Fruit fly (Drosophila melanogaster) whole organism, embryonic: ENCODE results near the gene wam.

Experiments used
- ATbp ChIP-seq: fragments of 200-800 bp; sonication (Bioruptor generic); optimal IDR thresholded peaks from 2 replicates; lab custom pipeline; 2017; ENCODE audit warnings: missing biosample characterization, mild to moderate bottlenecking, missing genetic modification characterization, missing genetic modification reagents
- Awh ChIP-seq: fragments of 200-800 bp; sonication (Bioruptor generic); IDR thresholded peaks from 2 replicates; pipeline ENCODE4, ENCODE4 v1.3.6; 2022; ENCODE audit warnings: missing biosample characterization, missing genetic modification characterization
- B-H1 ChIP-seq: fragments of 200-800 bp; sonication (Bioruptor generic); IDR thresholded peaks from 3 replicates; pipeline ENCODE4 v1.3.6; 2022; ENCODE audit warnings: missing biosample characterization, missing genetic modification characterization
- Bteb2 ChIP-seq: fragments of 200-800 bp; sonication (Bioruptor generic); optimal IDR thresholded peaks from 2 replicates; lab custom pipeline; 2016; ENCODE audit warnings: missing biosample characterization, missing genetic modification characterization
- CG10147 ChIP-seq: fragments of 200-800 bp; sonication (Bioruptor generic); optimal IDR thresholded peaks from 2 replicates; lab custom pipeline; 2019; ENCODE audit warnings: missing biosample characterization, mild to moderate bottlenecking, missing genetic modification characterization, moderate library complexity
- CG10366 ChIP-seq: fragments of 200-800 bp; sonication (Bioruptor generic); IDR thresholded peaks from 2 replicates; pipeline ENCODE4 v1.3.6; 2022; ENCODE audit warnings: missing biosample characterization, missing genetic modification characterization
- CG11247 ChIP-seq: fragments of 200-800 bp; sonication (Bioruptor generic); IDR thresholded peaks from 2 replicates; pipeline ENCODE4 v1.3.6; 2022; ENCODE audit warnings: missing biosample characterization, missing genetic modification characterization
- CG11504 ChIP-seq: fragments of 200-800 bp; sonication (Bioruptor generic); optimal IDR thresholded peaks from 3 replicates; lab custom pipeline; 2019; ENCODE audit warnings: missing biosample characterization, mild to moderate bottlenecking, missing genetic modification characterization, moderate library complexity
- CG12071 ChIP-seq: fragments of 200-800 bp; sonication (Bioruptor generic); optimal IDR thresholded peaks from 3 replicates; lab custom pipeline; 2018; ENCODE audit warnings: missing biosample characterization, mild to moderate bottlenecking, missing genetic modification characterization
- CG13287 ChIP-seq: fragments of 200-800 bp; sonication (Bioruptor generic); IDR thresholded peaks from 2 replicates; pipeline ENCODE4 v1.3.6; 2022; ENCODE audit warnings: missing biosample characterization, missing genetic modification characterization; ENCODE audit not compliant: partially characterized antibody
- CG13775 ChIP-seq: fragments of 200-800 bp; sonication (Bioruptor generic); optimal IDR thresholded peaks from 3 replicates; lab custom pipeline; 2017; ENCODE audit warnings: missing biosample characterization, mild to moderate bottlenecking, missing genetic modification characterization
- CG14050 ChIP-seq: fragments of 200-800 bp; sonication (Bioruptor generic); IDR thresholded peaks from 3 replicates; pipeline ENCODE4 v1.3.6; 2022; ENCODE audit warnings: missing biosample characterization, missing genetic modification characterization
- CG15601 ChIP-seq: fragments of 200-800 bp; sonication (Bioruptor generic); optimal IDR thresholded peaks from 3 replicates; lab custom pipeline; 2019; ENCODE audit warnings: missing biosample characterization, mild to moderate bottlenecking, missing genetic modification characterization, moderate library complexity
- CG16779 ChIP-seq: fragments of 200-800 bp; sonication (Bioruptor generic); IDR thresholded peaks from 2 replicates; pipeline ENCODE4 v1.3.6; 2022; ENCODE audit warnings: missing biosample characterization, missing genetic modification characterization
- CG17186 ChIP-seq: fragments of 200-800 bp; sonication (Bioruptor generic); optimal IDR thresholded peaks from 3 replicates; lab custom pipeline; 2017; ENCODE audit warnings: missing biosample characterization, missing genetic modification reagents, missing genetic modification characterization
- CG17612 ChIP-seq: fragments of 200-800 bp; sonication (Bioruptor generic); IDR thresholded peaks from 2 replicates; pipeline ENCODE4 v1.3.6; 2022; ENCODE audit warnings: missing biosample characterization, missing genetic modification characterization
- CG17829 ChIP-seq: fragments of 200-800 bp; optimal IDR thresholded peaks from 2 replicates; lab custom pipeline; 2019; ENCODE audit warnings: missing biosample characterization, mild to moderate bottlenecking, missing genetic modification characterization, moderate library complexity
- CG18619 ChIP-seq: fragments of 200-800 bp; sonication (Bioruptor generic); optimal IDR thresholded peaks from 3 replicates; lab custom pipeline; 2017; ENCODE audit warnings: missing biosample characterization, mild to moderate bottlenecking, missing genetic modification characterization
- CG2678 ChIP-seq: fragments of 200-800 bp; sonication (Bioruptor generic); optimal IDR thresholded peaks from 3 replicates; lab custom pipeline; 2019; ENCODE audit warnings: missing biosample characterization, mild to moderate bottlenecking, missing genetic modification characterization, moderate library complexity
- CG3407 ChIP-seq: fragments of 200-800 bp; sonication (Bioruptor generic); optimal IDR thresholded peaks from 2 replicates; lab custom pipeline; 2018; ENCODE audit warnings: missing biosample characterization, mild to moderate bottlenecking, missing genetic modification characterization
- CG4617 ChIP-seq: fragments of 200-800 bp; sonication (Bioruptor generic); optimal IDR thresholded peaks from 3 replicates; lab custom pipeline; 2016; ENCODE audit warnings: missing biosample characterization, missing genetic modification characterization, borderline replicate concordance
- CG6175 ChIP-seq: fragments of 200-800 bp; sonication (Bioruptor generic); IDR thresholded peaks from 3 replicates; pipeline ENCODE4 v1.3.6; 2022; ENCODE audit warnings: missing biosample characterization, missing genetic modification characterization
- CG7556 ChIP-seq: fragments of 200-800 bp; sonication (Bioruptor generic); optimal IDR thresholded peaks from 2 replicates; lab custom pipeline; 2017; ENCODE audit warnings: missing biosample characterization, mild to moderate bottlenecking, missing genetic modification characterization
- CG8388 ChIP-seq: fragments of 200-800 bp; sonication (Bioruptor generic); optimal IDR thresholded peaks from 2 replicates; lab custom pipeline; 2019; ENCODE audit warnings: missing biosample characterization, mild to moderate bottlenecking, missing genetic modification characterization, moderate library complexity
- Chrac-16 ChIP-seq: fragments of 200-800 bp; sonication (Bioruptor generic); optimal IDR thresholded peaks from 3 replicates; lab custom pipeline; 2016; ENCODE audit warnings: missing biosample characterization, missing genetic modification characterization
- D19B ChIP-seq: fragments of 200-800 bp; sonication (Bioruptor generic); optimal IDR thresholded peaks from 2 replicates; lab custom pipeline; 2017; ENCODE audit warnings: missing biosample characterization, mild to moderate bottlenecking, missing genetic modification characterization
- Doc3 ChIP-seq: fragments of 200-800 bp; sonication (Bioruptor generic); IDR thresholded peaks from 3 replicates; pipeline ENCODE4 v1.3.6; 2022; ENCODE audit warnings: missing biosample characterization, missing genetic modification characterization; ENCODE audit not compliant: partially characterized antibody
- Gug ChIP-seq: fragments of 200-800 bp; sonication (Bioruptor generic); IDR thresholded peaks from 4 replicates; pipeline ENCODE4 v1.3.6; 2022; ENCODE audit warnings: missing biosample characterization, missing genetic modification characterization
- Hr51 ChIP-seq, 2 experiments: fragments of 200-800 bp; sonication (Bioruptor generic); optimal IDR thresholded peaks; 2 replicates in 1 of 2; 3 replicates in 1 of 2; lab custom pipeline; 2016 to 2018; ENCODE audit warnings: missing biosample characterization in 2 of 2, missing genetic modification characterization in 2 of 2, mild to moderate bottlenecking in 1 of 2, moderate library complexity in 1 of 2
- MTF-1 ChIP-seq: fragments of 200-800 bp; sonication (Bioruptor generic); optimal IDR thresholded peaks from 2 replicates; lab custom pipeline; 2018; ENCODE audit warnings: missing biosample characterization, mild to moderate bottlenecking, missing genetic modification characterization, borderline replicate concordance
- Mes4 ChIP-seq: fragments of 200-800 bp; sonication (Bioruptor generic); optimal IDR thresholded peaks from 2 replicates; lab custom pipeline; 2016; ENCODE audit warnings: missing biosample characterization, missing genetic modification characterization
- NK7.1 ChIP-seq: fragments of 200-800 bp; sonication (Bioruptor generic); optimal IDR thresholded peaks from 3 replicates; lab custom pipeline; 2016; ENCODE audit warnings: missing biosample characterization, missing genetic modification characterization
- Xrp1 ChIP-seq: fragments of 200-800 bp; sonication (Bioruptor generic); IDR thresholded peaks from 2 replicates; pipeline ENCODE4 v1.3.6; 2022; ENCODE audit warnings: missing biosample characterization, missing genetic modification characterization
- br ChIP-seq: fragments of >200 bp; optimal IDR thresholded peaks from 2 replicates; lab custom pipeline; 2017
- chn ChIP-seq: fragments of 200-800 bp; sonication (Bioruptor generic); optimal IDR thresholded peaks from 2 replicates; lab custom pipeline; 2016; ENCODE audit warnings: missing biosample characterization, missing genetic modification characterization
- dati ChIP-seq: fragments of 200-800 bp; sonication (Bioruptor generic); IDR thresholded peaks from 2 replicates; pipeline ENCODE4 v1.3.6; 2022; ENCODE audit warnings: missing biosample characterization, missing genetic modification characterization
- eve ChIP-seq, 2 experiments: fragments of >200 bp; optimal IDR thresholded peaks; 2 replicates each; lab custom pipeline; 2017; ENCODE audit warnings: missing biosample characterization in 2 of 2, missing genetic modification characterization in 2 of 2
- fd64A ChIP-seq: fragments of 200-800 bp; sonication (Bioruptor generic); optimal IDR thresholded peaks from 3 replicates; lab custom pipeline; 2018; ENCODE audit warnings: missing biosample characterization, mild to moderate bottlenecking, missing genetic modification characterization
- fd96Cb ChIP-seq: fragments of 200-800 bp; sonication (Bioruptor generic); optimal IDR thresholded peaks from 2 replicates; lab custom pipeline; 2018; ENCODE audit warnings: missing biosample characterization, mild to moderate bottlenecking, missing genetic modification characterization, moderate library complexity
- grn ChIP-seq: fragments of 200-800 bp; sonication (Bioruptor generic); optimal IDR thresholded peaks from 3 replicates; lab custom pipeline; 2017; ENCODE audit warnings: missing biosample characterization, missing genetic modification characterization
- gsb-n ChIP-seq: fragments of 200-800 bp; sonication (Bioruptor generic); optimal IDR thresholded peaks from 3 replicates; lab custom pipeline; 2018; ENCODE audit warnings: missing biosample characterization, mild to moderate bottlenecking, missing genetic modification characterization
- ind ChIP-seq: fragments of 200-800 bp; sonication (Bioruptor generic); optimal IDR thresholded peaks from 3 replicates; lab custom pipeline; 2016; ENCODE audit warnings: missing biosample characterization, missing genetic modification characterization
- kah ChIP-seq: fragments of 200-800 bp; sonication (Bioruptor generic); optimal IDR thresholded peaks from 2 replicates; lab custom pipeline; 2018; ENCODE audit warnings: missing biosample characterization, mild to moderate bottlenecking, missing genetic modification characterization
- ken ChIP-seq: fragments of 200-800 bp; sonication (Bioruptor generic); IDR thresholded peaks from 3 replicates; pipeline ENCODE4 v1.3.6; 2022; ENCODE audit warnings: missing biosample characterization, missing genetic modification characterization
- klu ChIP-seq: fragments of 200-800 bp; sonication (Bioruptor generic); IDR thresholded peaks from 2 replicates; pipeline ENCODE4 v1.3.6; 2022; ENCODE audit warnings: missing biosample characterization, missing genetic modification characterization
- knrl ChIP-seq: fragments of 200-800 bp; sonication (Bioruptor generic); IDR thresholded peaks from 3 replicates; pipeline ENCODE4 v1.3.6; 2022; ENCODE audit warnings: missing biosample characterization, missing genetic modification characterization; ENCODE audit not compliant: partially characterized antibody
- p53 ChIP-seq: fragments of 200-800 bp; sonication (Bioruptor generic); optimal IDR thresholded peaks from 2 replicates; lab custom pipeline; 2016; ENCODE audit warnings: missing biosample characterization, missing genetic modification characterization
- pho ChIP-seq: fragments of 200-800 bp; sonication (Bioruptor generic); optimal IDR thresholded peaks from 2 replicates; lab custom pipeline; 2016; ENCODE audit warnings: missing biosample characterization, missing genetic modification characterization
- pnt ChIP-seq: fragments of 200-800 bp; sonication (Bioruptor generic); optimal IDR thresholded peaks from 3 replicates; lab custom pipeline; 2016; ENCODE audit warnings: missing biosample characterization, missing genetic modification characterization
- tup ChIP-seq: fragments of 200-800 bp; sonication (Bioruptor generic); optimal IDR thresholded peaks from 2 replicates; lab custom pipeline; 2016; ENCODE audit warnings: missing biosample characterization, mild to moderate bottlenecking, missing genetic modification characterization, moderate library complexity

wam gene

DNA sequence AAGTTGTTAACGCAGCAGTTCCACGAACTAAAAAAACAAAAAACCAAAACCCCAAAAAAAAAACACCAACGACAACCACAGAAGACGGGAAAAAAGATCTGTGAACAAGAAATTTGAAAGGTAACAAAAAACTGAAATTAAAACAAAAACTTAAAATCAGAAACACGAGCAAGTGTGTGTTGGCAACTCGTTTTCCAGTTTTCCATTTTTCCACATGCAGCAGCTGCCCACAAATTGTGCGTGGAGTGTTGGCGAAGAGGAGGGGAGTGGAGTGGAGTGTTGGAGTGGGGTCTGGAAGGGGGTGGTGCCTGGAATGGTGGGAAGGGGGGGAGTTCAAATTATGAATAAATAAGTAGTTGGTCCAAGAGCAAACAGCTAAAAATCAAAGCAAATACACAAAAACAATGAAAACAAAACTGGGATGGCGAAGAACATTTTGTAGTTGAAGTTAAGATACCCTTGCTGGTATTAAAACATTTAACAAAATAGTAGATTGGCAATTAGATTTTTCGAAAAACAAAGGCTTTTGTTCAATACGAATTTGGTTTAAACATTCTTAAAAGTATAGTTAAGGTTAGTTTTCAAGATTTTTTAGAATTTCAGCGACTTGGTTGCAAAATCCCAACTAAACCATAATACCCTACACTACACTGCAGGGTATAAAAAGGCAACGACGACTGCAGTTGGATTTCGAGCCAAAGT, 45.6 kb upstream of the wam start (continued):
- TF ChIP-seq CG13775 (GFP tag; lab: Kevin White, UChicago): peak; percentile 30
- TF ChIP-seq Gug (GFP tag; lab: Robert Waterston, UW): no peak
- no peak for TF ChIP-seq CG12071 (GFP tag; lab: Kevin White, UChicago)
- no peak for TF ChIP-seq NK7.1 (GFP tag; lab: Kevin White, UChicago)
- TF ChIP-seq CG6175 (GFP tag; lab: Robert Waterston, UW): no peak
- no peak for TF ChIP-seq pnt
- peak; percentile 42 for TF ChIP-seq CG7556 (GFP tag; lab: Kevin White, UChicago)
- no peak for TF ChIP-seq grn
- TF ChIP-seq tup (GFP tag; lab: Kevin White, UChicago): no peak
- no peak for TF ChIP-seq CG14050 (GFP tag; lab: Robert Waterston, UW)
- no peak for TF ChIP-seq CG10147 (GFP tag; lab: Kevin White, UChicago)
- peak; percentile 53 for TF ChIP-seq Awh (GFP tag; lab: Robert Waterston, UW)
- TF ChIP-seq CG8388 (GFP tag; lab: Kevin White, UChicago): peak; percentile 67
- TF ChIP-seq CG18619 (GFP tag; lab: Kevin White, UChicago): peak; percentile 30
- peak; percentile 53 for TF ChIP-seq CG17829 (tag; lab: Kevin White, UChicago)
- TF ChIP-seq knrl (GFP tag; lab: Robert Waterston, UW): no peak
- peak; percentile 69 for TF ChIP-seq Xrp1
- no peak for TF ChIP-seq CG16779 (GFP tag; lab: Robert Waterston, UW)
- peak; percentile 70 for TF ChIP-seq fd96Cb (tag; lab: Kevin White, UChicago)
- peak; percentile 35 for TF ChIP-seq chn (GFP tag; lab: Kevin White, UChicago)
- TF ChIP-seq p53 (GFP tag; lab: Kevin White, UChicago): no peak
- TF ChIP-seq CG11504 (tag; lab: Kevin White, UChicago): peak; percentile 62
- peak; percentile 61 for TF ChIP-seq ATbp (GFP tag; lab: Kevin White, UChicago)
- TF ChIP-seq br (lab: Kevin White, UChicago): no peak
- TF ChIP-seq dati (GFP tag; lab: Robert Waterston, UW): no peak
- peak; percentile 46 for TF ChIP-seq Chrac-16 (GFP tag; lab: Kevin White, UChicago)
- no peak for TF ChIP-seq CG17186 (GFP tag; lab: Kevin White, UChicago)
- no peak for TF ChIP-seq Doc3 (GFP tag; lab: Robert Waterston, UW)
- TF ChIP-seq kah (GFP tag; lab: Kevin White, UChicago): no peak
- TF ChIP-seq klu (GFP tag; lab: Robert Waterston, UW): no peak
- TF ChIP-seq gsb-n (tag; lab: Kevin White, UChicago): peak; percentile 57
- peak; percentile 36 for TF ChIP-seq ind (GFP tag; lab: Kevin White, UChicago)
- TF ChIP-seq ken (GFP tag; lab: Robert Waterston, UW): 0 out of 3 replicates have a peak, but pooled peaks have one; percentile 33
- no peak for TF ChIP-seq Bteb2 (GFP tag; lab: Kevin White, UChicago)
- no peak for TF ChIP-seq fd64A (GFP tag; lab: Kevin White, UChicago)
- no peak; the same call in 1 of the 2 replicates for TF ChIP-seq CG10366 (GFP tag; lab: Robert Waterston, UW)
- TF ChIP-seq CG2678 (tag; lab: Kevin White, UChicago): peak; percentile 59
- TF ChIP-seq CG4617 (GFP tag; lab: Kevin White, UChicago): no peak
- TF ChIP-seq Hr51 (GFP tag; optimal IDR thresholded peaks at IDR 0.05; lab: Kevin White, UChicago): peak in 1 of 2 experiments; percentile 57
- no peak for TF ChIP-seq MTF-1
- TF ChIP-seq CG13287 (GFP tag; lab: Robert Waterston, UW): no peak
- TF ChIP-seq D19B (GFP tag; lab: Kevin White, UChicago): peak; percentile 37
- no peak for TF ChIP-seq B-H1
- TF ChIP-seq CG11247 (GFP tag; lab: Robert Waterston, UW): peak; percentile 13; the same call in 1 of the 2 replicates
- TF ChIP-seq CG3407 (GFP tag; lab: Kevin White, UChicago): peak; percentile 51
- TF ChIP-seq Mes4 (GFP tag; lab: Kevin White, UChicago): peak; percentile 44
- TF ChIP-seq CG15601 (tag; lab: Kevin White, UChicago): peak; percentile 49
- TF ChIP-seq CG17612 (GFP tag; lab: Robert Waterston, UW): no peak
- peak in 1 of 2 experiments; percentile 70 for TF ChIP-seq eve (GFP tag; optimal IDR thresholded peaks at IDR 0.05; lab: Kevin White, UChicago)
- no peak for TF ChIP-seq pho
